In genomic region chrIV:13695302-13695701, ce11 we compare ENCODE assay signal across 2 worm cellular contexts.
TF ChIP-seq lines count a peak whose summit lies in the region.

No protein-coding gene starts in this region.

TF ChIP-seq in whole organism, L1 larva, 84 proteins besides CTCF, POLR2A, EP300 and RAD21:
- TF ChIP-seq egl-27 (tag; optimal IDR thresholded peaks at IDR 0.05; lab: Kevin White, UChicago) (no peak), isw-1 (GFP tag; IDR thresholded peaks at IDR 0.05; lab: Robert Waterston, UW) (no peak), snpc-4 (tag; optimal IDR thresholded peaks at IDR 0.05; lab: Kevin White, UChicago) (peak; percentile 55), nhr-71 (tag; optimal IDR thresholded peaks at IDR 0.05; lab: Kevin White, UChicago) (no peak), Y116A8C.19 (tag; optimal IDR thresholded peaks at IDR 0.05; lab: Kevin White, UChicago; ENCODE audit: borderline replicate concordance) (no peak), pag-3 (tag; optimal IDR thresholded peaks at IDR 0.05; lab: Kevin White, UChicago; ENCODE audit: borderline replicate concordance, insufficient read depth) (no peak), ceh-82 (tag; optimal IDR thresholded peaks at IDR 0.05; lab: Kevin White, UChicago) (no peak)

TF ChIP-seq in whole organism, L2 larva, 48 proteins besides CTCF, POLR2A, EP300 and RAD21:
- TF ChIP-seq nhr-12 (tag; optimal IDR thresholded peaks at IDR 0.05; lab: Kevin White, UChicago) (no peak), nhr-10 (tag; optimal IDR thresholded peaks at IDR 0.05; lab: Kevin White, UChicago) (no peak), snpc-4 (tag; optimal IDR thresholded peaks at IDR 0.05; lab: Kevin White, UChicago) (peak; percentile 30), unc-55 (GFP tag; optimal IDR thresholded peaks at IDR 0.05; lab: Kevin White, UChicago) (no peak), ceh-16 (tag; optimal IDR thresholded peaks at IDR 0.05; lab: Kevin White, UChicago) (no peak), unc-62 (GFP tag; optimal IDR thresholded peaks at IDR 0.05; lab: Kevin White, UChicago) (no peak), blmp-1 (tag; optimal IDR thresholded peaks at IDR 0.05; lab: Kevin White, UChicago; ENCODE audit: insufficient read depth) (no peak), zag-1 (tag; optimal IDR thresholded peaks at IDR 0.05; lab: Kevin White, UChicago) (no peak), Y55F3AM.14 (GFP tag; optimal IDR thresholded peaks at IDR 0.05; lab: Kevin White, UChicago) (no peak)

Comparison
In these comparisons a context has a peak if more than half of its experiments do, and no peak if none do; other contexts are left out.
1. Of the 22 proteins assayed by ChIP-seq in both whole organism, L1 larva and whole organism, L2 larva: peak only in whole organism, L1 larva: none; only in whole organism, L2 larva: none; in both: snpc-4; in neither: 21.